Worm (Caenorhabditis elegans) whole organism, midembryonic: ENCODE results near the gene sri-24.

Source experiments
- flt-1 ChIP-seq: fragments of 200-800 bp; sonication (Bioruptor generic); IDR thresholded peaks from 2 replicates; pipeline ENCODE4 v1.3.6; 2022; ENCODE audit warnings: missing genetic modification characterization, missing compliant biosample characterization
- med-1 ChIP-seq: sonication (generic microtip); optimal IDR thresholded peaks from 2 replicates; lab custom pipeline; 2017; ENCODE audit warnings: missing genetic modification characterization, mild to moderate bottlenecking, missing compliant biosample characterization, antibody characterized with exemption, missing genetic modification reagents; ENCODE audit not compliant: insufficient read depth
- ref-1 ChIP-seq: fragments of 200-800 bp; sonication (Bioruptor generic); conservative IDR thresholded peaks from 2 replicates; pipeline ENCODE4 v1.3.6; 2022; ENCODE audit warnings: missing genetic modification reagents, missing genetic modification characterization, missing compliant biosample characterization
- ztf-29 ChIP-seq: fragments of 200-800 bp; sonication (Bioruptor generic); IDR thresholded peaks from 2 replicates; pipeline ENCODE4 v1.3.6; 2022; ENCODE audit warnings: missing genetic modification reagents, missing genetic modification characterization, missing compliant biosample characterization

- TF ChIP-seq ref-1 (GFP tag; lab: Robert Waterston, UW) (peak; percentile 78), med-1 (GFP tag; lab: Kevin White, UChicago) (peak; percentile 51), ztf-29 (GFP tag; lab: Robert Waterston, UW) (peak; percentile 86), flt-1 (peak; percentile 96)
Measured at ce11 chrV:15190903-15191302, 21.1 kb upstream of the sri-24 start, which contains the start of gene Y75B12B.11.
